Worm (Caenorhabditis elegans): Measurements from ENCODE around the gene Y45G5AM.7.

The Y45G5AM.7 gene

ce11 chrV:4120629-4121028 lies 49.4 kb downstream of the Y45G5AM.7 start, which contains the start of gene T05B4.10:
TSS of gene T05B4.10 (minus strand) at chrV:4120729.
- no peak for TF ChIP-seq egl-27 (tag; optimal IDR thresholded peaks at IDR 0.05)

ce11 chrV:4118332-4118731 lies 51.7 kb downstream of the Y45G5AM.7 start, which contains the start of gene T05B4.9:
TSS of gene T05B4.9 (minus strand) at chrV:4118432.
- TF ChIP-seq dmd-4 (tag; optimal IDR thresholded peaks at IDR 0.05) (no peak), alr-1 (tag; optimal IDR thresholded peaks at IDR 0.05) (no peak), R02D3.7 (tag; optimal IDR thresholded peaks at IDR 0.05) (no peak), mbf-1 (tag; optimal IDR thresholded peaks at IDR 0.05) (no peak), unc-39 (tag; optimal IDR thresholded peaks at IDR 0.05) (no peak), fos-1 (tag; optimal IDR thresholded peaks at IDR 0.05) (no peak), nhr-6 (tag; optimal IDR thresholded peaks at IDR 0.05) (no peak), blmp-1 (tag; optimal IDR thresholded peaks at IDR 0.05; ENCODE audit: insufficient read depth) (no peak), nhr-21 (tag; optimal IDR thresholded peaks at IDR 0.05) (no peak), ZK546.5 (tag; optimal IDR thresholded peaks at IDR 0.05) (no peak), ceh-82 (tag; optimal IDR thresholded peaks at IDR 0.05) (no peak), snpc-4 (tag; optimal IDR thresholded peaks at IDR 0.05) (no peak), Y55F3AM.14 (GFP tag; optimal IDR thresholded peaks at IDR 0.05) (no peak), lin-39 (tag; optimal IDR thresholded peaks at IDR 0.05) (no peak), ztf-11 (tag; optimal IDR thresholded peaks at IDR 0.05) (no peak)

Measured in whole organism, L2 larva.